Worm (Caenorhabditis elegans) whole organism, L4 larva: ENCODE measurements around the gene tmem-184.

Experiments used
- R02D3.7 ChIP-seq: fragments of 150-350 bp; sonication (generic microtip); optimal IDR thresholded peaks from 3 replicates; lab custom pipeline; 2014; ENCODE audit warnings: missing biosample characterization, missing genetic modification characterization
- T26A8.4 ChIP-seq: fragments of 200-800 bp; sonication (Bioruptor generic); IDR thresholded peaks from 2 replicates; pipeline ENCODE4 v1.3.6; 2022; ENCODE audit warnings: missing genetic modification characterization, missing compliant biosample characterization
- Y75B8A.6 ChIP-seq: fragments of 200-800 bp; sonication (Bioruptor generic); IDR thresholded peaks from 2 replicates; pipeline ENCODE4 v1.3.6; 2022; ENCODE audit warnings: missing genetic modification reagents, missing genetic modification characterization, missing compliant biosample characterization
- ceh-28 ChIP-seq: fragments of 150-350 bp; optimal IDR thresholded peaks from 2 replicates; lab custom pipeline; 2014; ENCODE audit warnings: missing biosample characterization, missing genetic modification reagents, missing genetic modification characterization
- cey-2 ChIP-seq: sonication (generic microtip); optimal IDR thresholded peaks from 3 replicates; lab custom pipeline; 2017; ENCODE audit warnings: missing genetic modification characterization, mild to moderate bottlenecking, missing compliant biosample characterization, antibody characterized with exemption, borderline replicate concordance; ENCODE audit not compliant: insufficient read depth
- ctbp-1 ChIP-seq: fragments of 200-800 bp; sonication (Bioruptor generic); IDR thresholded peaks from 2 replicates; pipeline ENCODE4 v1.3.6; 2022; ENCODE audit warnings: missing genetic modification reagents, missing genetic modification characterization, missing compliant biosample characterization
- daf-16 ChIP-seq, 3 experiments: sonication (generic microtip); optimal IDR thresholded peaks; 2 replicates each; lab custom pipeline; 2016 to 2017; ENCODE audit warnings: missing genetic modification characterization in 3 of 3, missing genetic modification reagents in 3 of 3, mild to moderate bottlenecking in 2 of 3, missing compliant biosample characterization in 2 of 3, missing biosample characterization in 1 of 3, moderate library complexity in 1 of 3
- daf-8 ChIP-seq: fragments of 200-800 bp; sonication (Bioruptor generic); IDR thresholded peaks from 2 replicates; pipeline ENCODE4 v1.3.6; 2022; ENCODE audit warnings: missing genetic modification characterization, missing compliant biosample characterization
- dmd-6 ChIP-seq: fragments of 200-800 bp; sonication (Bioruptor generic); IDR thresholded peaks from 2 replicates; pipeline ENCODE4 v1.3.6; 2022; ENCODE audit warnings: missing genetic modification reagents, missing genetic modification characterization, missing compliant biosample characterization
- dve-1 ChIP-seq: sonication (generic microtip); optimal IDR thresholded peaks from 2 replicates; lab custom pipeline; 2017; ENCODE audit warnings: antibody characterized with exemption, mild to moderate bottlenecking, missing genetic modification characterization, missing compliant biosample characterization; ENCODE audit not compliant: insufficient read depth
- fkh-10 ChIP-seq: fragments of 150-350 bp; optimal IDR thresholded peaks from 2 replicates; lab custom pipeline; 2014; ENCODE audit warnings: missing biosample characterization, missing genetic modification reagents, missing genetic modification characterization
- gei-8 ChIP-seq: fragments of 200-800 bp; sonication (Bioruptor generic); optimal IDR thresholded peaks from 2 replicates; lab custom pipeline; 2018; ENCODE audit warnings: mild to moderate bottlenecking, missing genetic modification characterization, missing compliant biosample characterization
- hif-1 ChIP-seq, 2 experiments: sonication (generic microtip); optimal IDR thresholded peaks; 2 replicates each; lab custom pipeline; 2016 to 2017; ENCODE audit warnings: missing compliant biosample characterization in 2 of 2, missing genetic modification characterization in 2 of 2, missing genetic modification reagents in 2 of 2, missing genotype in 2 of 2, mild to moderate bottlenecking in 1 of 2
- hlh-11 ChIP-seq: fragments of 200-800 bp; sonication (Bioruptor generic); optimal IDR thresholded peaks from 2 replicates; lab custom pipeline; 2018; ENCODE audit warnings: mild to moderate bottlenecking, missing genetic modification characterization, missing compliant biosample characterization
- hlh-30 ChIP-seq: sonication (generic microtip); optimal IDR thresholded peaks from 2 replicates; lab custom pipeline; 2017; ENCODE audit warnings: antibody characterized with exemption, mild to moderate bottlenecking, missing genetic modification characterization, missing compliant biosample characterization; ENCODE audit not compliant: insufficient read depth
- lin-13 ChIP-seq: fragments of 150-350 bp; optimal IDR thresholded peaks from 2 replicates; lab custom pipeline; 2014; ENCODE audit warnings: missing biosample characterization, missing genetic modification reagents, missing genetic modification characterization
- lin-38 ChIP-seq: fragments of 200-800 bp; sonication (Bioruptor generic); IDR thresholded peaks from 2 replicates; pipeline ENCODE4 v1.3.6; 2022; ENCODE audit warnings: missing genetic modification reagents, missing genetic modification characterization, missing compliant biosample characterization
- lin-39 ChIP-seq: fragments of 150-350 bp; optimal IDR thresholded peaks from 2 replicates; lab custom pipeline; 2014; ENCODE audit warnings: missing biosample characterization, missing genetic modification reagents, missing genetic modification characterization
- lsy-2 ChIP-seq, 2 experiments: fragments of 150-350 bp in 1 of 2; sonication (generic microtip) in 1 of 2; optimal IDR thresholded peaks; 2 replicates each; lab custom pipeline; 2014 to 2017; ENCODE audit warnings: missing biosample characterization in 2 of 2, missing genetic modification characterization in 2 of 2
- madf-5 ChIP-seq, 2 experiments: fragments of 200-800 bp; sonication (Bioruptor generic); IDR thresholded peaks; 2 replicates each; pipeline ENCODE4 v1.3.6; 2022; ENCODE audit warnings: missing compliant biosample characterization in 2 of 2, missing genetic modification characterization in 2 of 2
- mxl-3 ChIP-seq: fragments of 200-800 bp; sonication (Bioruptor generic); optimal IDR thresholded peaks from 2 replicates; lab custom pipeline; 2018; ENCODE audit warnings: mild to moderate bottlenecking, missing genetic modification characterization, missing compliant biosample characterization
- nhr-10 ChIP-seq: fragments of 150-350 bp; optimal IDR thresholded peaks from 2 replicates; lab custom pipeline; 2014; ENCODE audit warnings: missing biosample characterization, missing genetic modification characterization
- nhr-102 ChIP-seq: sonication (generic microtip); optimal IDR thresholded peaks from 2 replicates; lab custom pipeline; 2016; ENCODE audit warnings: mild to moderate bottlenecking, missing genetic modification characterization, moderate library complexity, missing compliant biosample characterization
- nhr-11 ChIP-seq: fragments of 150-350 bp; optimal IDR thresholded peaks from 2 replicates; lab custom pipeline; 2014; ENCODE audit warnings: missing biosample characterization, missing genetic modification characterization
- nhr-25 ChIP-seq: sonication (generic microtip); optimal IDR thresholded peaks from 2 replicates; lab custom pipeline; 2017; ENCODE audit warnings: missing genetic modification characterization, mild to moderate bottlenecking, missing compliant biosample characterization, antibody characterized with exemption, moderate library complexity, borderline replicate concordance; ENCODE audit not compliant: insufficient read depth
- nhr-42 ChIP-seq: fragments of 200-800 bp; sonication (Bioruptor generic); IDR thresholded peaks from 2 replicates; pipeline ENCODE4 v1.3.6; 2022; ENCODE audit warnings: missing genetic modification characterization, missing compliant biosample characterization
- nhr-6 ChIP-seq: fragments of 150-350 bp; optimal IDR thresholded peaks from 2 replicates; lab custom pipeline; 2014; ENCODE audit warnings: missing biosample characterization, missing genetic modification characterization
- nhr-77 ChIP-seq: fragments of 150-350 bp; optimal IDR thresholded peaks from 2 replicates; lab custom pipeline; 2014; ENCODE audit warnings: missing biosample characterization, missing genetic modification characterization
- pha-4 ChIP-seq, 2 experiments: fragments of 150-350 bp in 1 of 2; fragments of 200-800 bp in 1 of 2; sonication (Bioruptor generic) in 1 of 2; IDR thresholded peaks in 1 of 2; optimal IDR thresholded peaks in 1 of 2; 2 replicates each; pipeline versions ENCODE4 v1.3.6 to Lab custom; 2014 to 2022; ENCODE audit warnings: missing genetic modification characterization in 2 of 2, missing genetic modification reagents in 2 of 2, missing biosample characterization in 1 of 2, missing compliant biosample characterization in 1 of 2
- php-3 ChIP-seq: fragments of 200-800 bp; sonication (Bioruptor generic); IDR thresholded peaks from 2 replicates; pipeline ENCODE4 v1.3.6; 2022; ENCODE audit warnings: missing genetic modification reagents, missing genetic modification characterization, missing compliant biosample characterization
- pqm-1 ChIP-seq: sonication (generic microtip); optimal IDR thresholded peaks from 2 replicates; lab custom pipeline; 2017; ENCODE audit warnings: missing biosample characterization, missing genetic modification characterization
- rbr-2 ChIP-seq: sonication (generic microtip); optimal IDR thresholded peaks from 2 replicates; lab custom pipeline; 2016; ENCODE audit warnings: missing genotype, missing genetic modification characterization, missing compliant biosample characterization
- saeg-2 ChIP-seq: fragments of 200-800 bp; sonication (Bioruptor generic); IDR thresholded peaks from 2 replicates; pipeline ENCODE4 v1.3.6; 2022; ENCODE audit warnings: missing genetic modification reagents, missing genetic modification characterization, missing compliant biosample characterization
- set-16 ChIP-seq: fragments of 200-800 bp; sonication (Bioruptor generic); IDR thresholded peaks from 2 replicates; pipeline ENCODE4 v1.3.6; 2022; ENCODE audit warnings: missing genetic modification reagents, missing genetic modification characterization, missing compliant biosample characterization
- snpc-4 ChIP-seq: fragments of 150-350 bp; optimal IDR thresholded peaks from 2 replicates; lab custom pipeline; 2014; ENCODE audit warnings: missing biosample characterization, missing genetic modification characterization
- unc-39 ChIP-seq: sonication (generic microtip); optimal IDR thresholded peaks from 2 replicates; lab custom pipeline; 2017; ENCODE audit warnings: missing biosample characterization, missing genetic modification characterization
- vab-7 ChIP-seq: fragments of 200-800 bp; sonication (Bioruptor generic); IDR thresholded peaks from 2 replicates; pipeline ENCODE4 v1.3.6; 2022; ENCODE audit warnings: missing genetic modification reagents, missing genetic modification characterization, missing compliant biosample characterization
- zfp-2 ChIP-seq: sonication (generic microtip); optimal IDR thresholded peaks from 2 replicates; lab custom pipeline; 2016; ENCODE audit warnings: mild to moderate bottlenecking, missing genetic modification characterization, missing compliant biosample characterization
- ztf-7 ChIP-seq: fragments of 150-350 bp; optimal IDR thresholded peaks from 2 replicates; lab custom pipeline; 2014; ENCODE audit warnings: missing biosample characterization, missing genetic modification characterization

The tmem-184 gene

ce11 chrX:14746948-14747347 lies 40.3 kb upstream of the tmem-184 start, which contains the start of gene C05G5.2 (continued):
- TF ChIP-seq unc-39 (tag; lab: Kevin White, UChicago) (no peak), dve-1 (tag; lab: Kevin White, UChicago) (peak; percentile 99), nhr-6 (peak; percentile 93), mxl-3 (GFP tag; lab: Kevin White, UChicago) (peak; percentile 97), nhr-10 (tag; lab: Kevin White, UChicago) (no peak), nhr-77 (tag; lab: Kevin White, UChicago) (peak; percentile 97), ztf-7 (tag; lab: Kevin White, UChicago) (peak; percentile 58), rbr-2 (tag; lab: Kevin White, UChicago) (peak; percentile 91), lin-38 (GFP tag; lab: Robert Waterston, UW) (peak; percentile 70), php-3 (GFP tag; lab: Robert Waterston, UW) (peak; percentile 57; the same call in 1 of the 2 replicates), set-16 (peak; percentile 43; the same call in 1 of the 2 replicates), R02D3.7 (tag; lab: Kevin White, UChicago) (no peak), hlh-11 (tag; lab: Kevin White, UChicago) (peak; percentile 96), pha-4 (GFP tag; IDR thresholded peaks at IDR 0.05; lab: Robert Waterston, UW) (peak; percentile 81), pha-4 (tag; optimal IDR thresholded peaks at IDR 0.05; lab: Kevin White, UChicago) (peak; percentile 81), madf-5 (GFP tag; IDR thresholded peaks at IDR 0.05; lab: Robert Waterston, UW) (no peak), pqm-1 (tag; lab: Kevin White, UChicago) (peak; percentile 95), cey-2 (tag; lab: Kevin White, UChicago) (peak; percentile 6), daf-8 (GFP tag; lab: Robert Waterston, UW) (no peak), nhr-102 (peak; percentile 84), lsy-2 (tag; optimal IDR thresholded peaks at IDR 0.05; lab: Kevin White, UChicago) (peak; percentile 48 to 92), nhr-11 (tag; lab: Kevin White, UChicago) (peak; percentile 77), nhr-42 (GFP tag; lab: Robert Waterston, UW) (0 out of 2 replicates have a peak, but pooled peaks have one; percentile 33), ceh-28 (no peak), hlh-30 (tag; lab: Kevin White, UChicago) (peak; percentile 89), vab-7 (GFP tag; lab: Robert Waterston, UW) (peak; percentile 66), daf-16 (GFP tag; optimal IDR thresholded peaks at IDR 0.05; lab: Kevin White, UChicago) (peak; percentile 0 to 38), daf-16 (tag; optimal IDR thresholded peaks at IDR 0.05; lab: Kevin White, UChicago) (peak; percentile 98), zfp-2 (no peak), ctbp-1 (peak; percentile 69), fkh-10 (GFP tag; lab: Kevin White, UChicago) (peak; percentile 84), Y75B8A.6 (GFP tag; lab: Robert Waterston, UW) (no peak), saeg-2 (GFP tag; lab: Robert Waterston, UW) (peak; percentile 76; the same call in 1 of the 2 replicates), gei-8 (GFP tag; lab: Kevin White, UChicago) (no peak), snpc-4 (tag; lab: Kevin White, UChicago) (peak; percentile 9), lin-39 (tag; lab: Kevin White, UChicago) (no peak), T26A8.4 (GFP tag; lab: Robert Waterston, UW) (peak; percentile 57), hif-1 (tag; optimal IDR thresholded peaks at IDR 0.05; lab: Kevin White, UChicago) (peak in 1 of 2 experiments; percentile 75), lin-13 (GFP tag; lab: Kevin White, UChicago) (peak; percentile 94), nhr-25 (tag; lab: Kevin White, UChicago) (peak; percentile 83), dmd-6 (peak; percentile 92)
- TF ChIP-seq, all 104 proteins: peak for 49
